Fruit fly (Drosophila melanogaster): ENCODE results near the gene Nufip.

Gene Nufip

DNA sequence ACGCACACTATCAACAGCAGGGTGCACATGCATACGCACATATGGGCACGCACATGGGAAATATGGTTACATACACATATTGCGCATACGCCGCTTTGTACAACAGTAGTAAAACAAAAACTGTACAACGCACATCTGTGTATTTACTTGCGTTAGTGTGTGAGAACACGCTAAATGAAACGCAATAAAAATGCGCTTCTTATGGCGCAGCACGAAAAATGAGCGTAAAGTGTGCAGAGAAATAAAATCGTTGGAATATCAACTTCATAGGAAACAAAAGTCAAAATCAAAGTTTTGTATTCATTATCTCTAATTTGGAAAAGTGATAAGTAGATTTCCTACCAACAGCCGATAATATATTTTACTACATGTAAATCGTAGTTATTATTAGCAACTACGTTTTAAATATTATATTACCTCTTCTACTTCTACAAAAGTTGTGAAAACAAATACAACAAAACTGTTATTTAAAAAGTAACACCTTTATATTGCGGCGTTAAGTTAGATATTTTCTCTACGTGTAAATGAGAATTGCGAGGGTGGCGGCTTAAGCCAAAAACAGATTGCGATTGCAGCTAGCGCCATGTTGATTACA lies 8.2 kb upstream of the Nufip start (continued):
- TF ChIP-seq cg (GFP tag; optimal IDR thresholded peaks at IDR 0.05): no peak
- no peak for TF ChIP-seq CG7963 (GFP tag; IDR thresholded peaks at IDR 0.05; ENCODE audit: partially characterized antibody)
- TF ChIP-seq jing (GFP tag; optimal IDR thresholded peaks at IDR 0.05): peak; percentile 10
- TF ChIP-seq CTCF (GFP tag; optimal IDR thresholded peaks at IDR 0.05): peak; percentile 5
- TF ChIP-seq NC2α (GFP tag; optimal IDR thresholded peaks at IDR 0.05): no peak
- TF ChIP-seq CG4424 (GFP tag; optimal IDR thresholded peaks at IDR 0.05): peak; percentile 53
- no peak for TF ChIP-seq disco-r (GFP tag; optimal IDR thresholded peaks at IDR 0.05)
- no peak for TF ChIP-seq Side (GFP tag; optimal IDR thresholded peaks at IDR 0.05)
- peak; percentile 10 for TF ChIP-seq Lhr (GFP tag; optimal IDR thresholded peaks at IDR 0.05)
- TF ChIP-seq caup (GFP tag; optimal IDR thresholded peaks at IDR 0.05; ENCODE audit: severe bottlenecking): peak; percentile 39
- TF ChIP-seq CG9932 (GFP tag; IDR thresholded peaks at IDR 0.05): no peak
- TF ChIP-seq Mrtf (GFP tag; IDR thresholded peaks at IDR 0.05): no peak
- no peak for TF ChIP-seq stwl (tag; optimal IDR thresholded peaks at IDR 0.05)
- TF ChIP-seq CG10431 (GFP tag; optimal IDR thresholded peaks at IDR 0.05): no peak
- no peak for TF ChIP-seq twi (tag; optimal IDR thresholded peaks at IDR 0.05)
- no peak for TF ChIP-seq Tbp (GFP tag; optimal IDR thresholded peaks at IDR 0.05)
- no peak for TF ChIP-seq sd (tag; optimal IDR thresholded peaks at IDR 0.05)
- TF ChIP-seq CG8359 (GFP tag; optimal IDR thresholded peaks at IDR 0.05; ENCODE audit: borderline replicate concordance): peak; percentile 35
- TF ChIP-seq CG7745 (tag; optimal IDR thresholded peaks at IDR 0.05): no peak
- TF ChIP-seq dysf (GFP tag; IDR thresholded peaks at IDR 0.05): peak; percentile 59; the same call in 2 of the 3 replicates
- no peak for TF ChIP-seq CG3065 (GFP tag; optimal IDR thresholded peaks at IDR 0.05)
- no peak for TF ChIP-seq BEAF-32 (GFP tag; optimal IDR thresholded peaks at IDR 0.05)
- 0 out of 2 replicates have a peak, but pooled peaks have one; percentile 13 for TF ChIP-seq peb (GFP tag; IDR thresholded peaks at IDR 0.05)
- no peak for TF ChIP-seq mirr (GFP tag; optimal IDR thresholded peaks at IDR 0.05)
- peak; percentile 12; the same call in 1 of the 2 replicates for TF ChIP-seq Nf-YA (GFP tag; IDR thresholded peaks at IDR 0.05)
- TF ChIP-seq Ptx1 (GFP tag; IDR thresholded peaks at IDR 0.05): peak; percentile 68
- no peak for TF ChIP-seq CrebB (tag; optimal IDR thresholded peaks at IDR 0.05)
- TF ChIP-seq pan (optimal IDR thresholded peaks at IDR 0.05): no peak
- peak in 1 of 2 experiments; percentile 52 for TF ChIP-seq pan (GFP tag; optimal IDR thresholded peaks at IDR 0.05 in 1 of 2, IDR thresholded peaks at IDR 0.05 in 1 of 2)
- TF ChIP-seq tup (GFP tag; optimal IDR thresholded peaks at IDR 0.05): no peak
- TF ChIP-seq Scr (GFP tag; IDR thresholded peaks at IDR 0.05; ENCODE audit: partially characterized antibody): no peak
- peak; percentile 17 for TF ChIP-seq HHEX (GFP tag; optimal IDR thresholded peaks at IDR 0.05)
- peak; percentile 57 for TF ChIP-seq bcd (GFP tag; optimal IDR thresholded peaks at IDR 0.05)
- TF ChIP-seq lab (GFP tag; optimal IDR thresholded peaks at IDR 0.05): peak; percentile 53
- TF ChIP-seq Ets97D (GFP tag; optimal IDR thresholded peaks at IDR 0.05): no peak
- TF ChIP-seq schlank (tag; optimal IDR thresholded peaks at IDR 0.05): no peak
- no peak for TF ChIP-seq Doc2 (GFP tag; IDR thresholded peaks at IDR 0.05)
- TF ChIP-seq CG6813 (GFP tag; optimal IDR thresholded peaks at IDR 0.05): no peak
- no peak for TF ChIP-seq CG30431 (GFP tag; optimal IDR thresholded peaks at IDR 0.05)
- no peak for TF ChIP-seq gcm2 (GFP tag; optimal IDR thresholded peaks at IDR 0.05)
- peak; percentile 3 for TF ChIP-seq Nf-YB (GFP tag; optimal IDR thresholded peaks at IDR 0.05)
- TF ChIP-seq Ssrp (tag; optimal IDR thresholded peaks at IDR 0.05): peak; percentile 60
- TF ChIP-seq eyg (GFP tag; optimal IDR thresholded peaks at IDR 0.05): no peak
- no peak for TF ChIP-seq CG11696 (GFP tag; IDR thresholded peaks at IDR 0.05)
- peak; percentile 58; the same call in 1 of the 2 replicates for TF ChIP-seq CG5953 (GFP tag; IDR thresholded peaks at IDR 0.05)
- TF ChIP-seq D (optimal IDR thresholded peaks at IDR 0.05): no peak
- peak; percentile 67 for TF ChIP-seq D (GFP tag; optimal IDR thresholded peaks at IDR 0.05)
- TF ChIP-seq trh (GFP tag; optimal IDR thresholded peaks at IDR 0.05): no peak
- TF ChIP-seq CG11723 (GFP tag; optimal IDR thresholded peaks at IDR 0.05): peak; percentile 33
- no peak for TF ChIP-seq vnd (GFP tag; IDR thresholded peaks at IDR 0.05; ENCODE audit: partially characterized antibody)
- TF ChIP-seq Hr3 (GFP tag; optimal IDR thresholded peaks at IDR 0.05): no peak

All from whole organism, embryonic.